Worm (Caenorhabditis elegans) whole organism, L1 larva: Measurements from ENCODE around the gene T28A8.5.
A peak's percentile ranks its signal among the peaks of the same experiment; 100 is the strongest.

Experiments
- C04F5.9 ChIP-seq: sonication (generic microtip); optimal IDR thresholded peaks from 2 replicates; lab custom pipeline; 2016; ENCODE audit warnings: missing genetic modification characterization, missing compliant biosample characterization
- C16A3.4 ChIP-seq: fragments of 150-350 bp; optimal IDR thresholded peaks from 2 replicates; lab custom pipeline; 2014; ENCODE audit warnings: missing biosample characterization, missing genetic modification characterization
- blmp-1 ChIP-seq: fragments of 150-350 bp; optimal IDR thresholded peaks from 2 replicates; lab custom pipeline; 2014; ENCODE audit warnings: missing biosample characterization, missing genetic modification characterization
- ceh-63 ChIP-seq: fragments of 200-800 bp; sonication (Bioruptor generic); optimal IDR thresholded peaks from 2 replicates; lab custom pipeline; 2018; ENCODE audit warnings: mild to moderate bottlenecking, missing genetic modification characterization, missing compliant biosample characterization
- ceh-82 ChIP-seq, 3 experiments: fragments of 150-350 bp in 1 of 3; sonication (generic microtip) in 2 of 3; optimal IDR thresholded peaks; 2 replicates each; lab custom pipeline; 2014 to 2017; ENCODE audit warnings: missing biosample characterization in 3 of 3, missing genetic modification characterization in 3 of 3
- ceh-90 ChIP-seq: sonication (generic microtip); optimal IDR thresholded peaks from 2 replicates; lab custom pipeline; 2016; ENCODE audit warnings: missing genetic modification characterization, missing compliant biosample characterization
- ces-1 ChIP-seq: fragments of 150-350 bp; optimal IDR thresholded peaks from 2 replicates; lab custom pipeline; 2014; ENCODE audit warnings: missing biosample characterization, missing genetic modification reagents, missing genetic modification characterization
- dpl-1 ChIP-seq, 3 experiments: fragments of 150-350 bp in 2 of 3; sonication (generic microtip) in 1 of 3; optimal IDR thresholded peaks; 2 replicates each; lab custom pipeline; 2014 to 2017; ENCODE audit warnings: missing biosample characterization in 3 of 3, missing genetic modification characterization in 3 of 3, missing genetic modification reagents in 3 of 3
- dsc-1 ChIP-seq: sonication (generic microtip); optimal IDR thresholded peaks from 2 replicates; lab custom pipeline; 2016; ENCODE audit warnings: mild to moderate bottlenecking, missing genetic modification characterization, missing compliant biosample characterization
- efl-1 ChIP-seq, 4 experiments: fragments of 150-350 bp; optimal IDR thresholded peaks in 3 of 4; peaks in 1 of 4; 1 replicate in 1 of 4; 2 replicates in 3 of 4; lab custom pipeline; 2014; ENCODE audit warnings: missing biosample characterization in 2 of 4, missing genetic modification characterization in 2 of 4, missing genetic modification reagents in 2 of 4
- efl-3 ChIP-seq: fragments of 200-800 bp; sonication (Bioruptor generic); optimal IDR thresholded peaks from 2 replicates; lab custom pipeline; 2018; ENCODE audit warnings: mild to moderate bottlenecking, missing genetic modification characterization, missing compliant biosample characterization
- egl-27 ChIP-seq, 2 experiments: fragments of 150-350 bp in 1 of 2; sonication (generic microtip); optimal IDR thresholded peaks; 3 replicates each; lab custom pipeline; 2017 to 2018; ENCODE audit warnings: missing biosample characterization in 2 of 2, missing genetic modification characterization in 2 of 2, missing genetic modification reagents in 2 of 2
- elt-3 ChIP-seq, 6 experiments: fragments of 150-350 bp in 1 of 6; sonication (generic microtip); optimal IDR thresholded peaks; 2 replicates each; lab custom pipeline; 2017 to 2018; ENCODE audit warnings: missing biosample characterization in 6 of 6, missing genetic modification characterization in 6 of 6, inconsistent platforms in 1 of 6
- ets-5 ChIP-seq: fragments of 200-800 bp; sonication (Bioruptor generic); IDR thresholded peaks from 2 replicates; pipeline ENCODE4 v1.3.6; 2022; ENCODE audit warnings: missing genetic modification characterization, missing compliant biosample characterization
- fkh-4 ChIP-seq: sonication (generic microtip); optimal IDR thresholded peaks from 2 replicates; lab custom pipeline; 2016; ENCODE audit warnings: missing compliant biosample characterization, missing genetic modification characterization, borderline replicate concordance
- fkh-8 ChIP-seq: sonication (generic microtip); optimal IDR thresholded peaks from 2 replicates; lab custom pipeline; 2016; ENCODE audit warnings: mild to moderate bottlenecking, missing genetic modification characterization, missing compliant biosample characterization
- hlh-4 ChIP-seq: sonication (generic microtip); optimal IDR thresholded peaks from 2 replicates; lab custom pipeline; 2016; ENCODE audit warnings: mild to moderate bottlenecking, missing genetic modification characterization, missing compliant biosample characterization
- hpl-2 ChIP-seq: fragments of 150-350 bp; optimal IDR thresholded peaks from 2 replicates; lab custom pipeline; 2014; ENCODE audit warnings: missing biosample characterization, missing genetic modification reagents, missing genetic modification characterization
- jun-1 ChIP-seq: fragments of 150-350 bp; optimal IDR thresholded peaks from 2 replicates; lab custom pipeline; 2014; ENCODE audit warnings: missing biosample characterization, missing genetic modification reagents, missing genetic modification characterization
- lin-14 ChIP-seq: fragments of 200-800 bp; sonication (Bioruptor generic); optimal IDR thresholded peaks from 2 replicates; lab custom pipeline; 2018; ENCODE audit warnings: mild to moderate bottlenecking, missing genetic modification characterization, moderate library complexity, missing compliant biosample characterization
- lin-35 ChIP-seq, 2 experiments: fragments of 150-350 bp; optimal IDR thresholded peaks; 2 replicates each; lab custom pipeline; 2014; ENCODE audit warnings: missing biosample characterization in 2 of 2, missing genetic modification characterization in 2 of 2, missing genetic modification reagents in 2 of 2
- lir-3 ChIP-seq: sonication (generic microtip); optimal IDR thresholded peaks from 2 replicates; lab custom pipeline; 2016; ENCODE audit warnings: mild to moderate bottlenecking, missing genetic modification characterization, moderate library complexity, missing compliant biosample characterization; ENCODE audit not compliant: poor library complexity
- lsy-2 ChIP-seq, 2 experiments: fragments of 150-350 bp; optimal IDR thresholded peaks; 2 replicates each; lab custom pipeline; 2014; ENCODE audit warnings: missing biosample characterization in 2 of 2, missing genetic modification characterization in 2 of 2
- mef-2 ChIP-seq: fragments of 150-350 bp; optimal IDR thresholded peaks from 2 replicates; lab custom pipeline; 2014; ENCODE audit warnings: missing biosample characterization, missing genetic modification characterization
- mep-1 ChIP-seq: fragments of 150-350 bp; optimal IDR thresholded peaks from 2 replicates; lab custom pipeline; 2014; ENCODE audit warnings: missing biosample characterization, missing genetic modification characterization
- nhr-20 ChIP-seq: sonication (generic microtip); optimal IDR thresholded peaks from 2 replicates; lab custom pipeline; 2016; ENCODE audit warnings: mild to moderate bottlenecking, missing genetic modification characterization, missing compliant biosample characterization
- nhr-237 ChIP-seq: fragments of 150-350 bp; optimal IDR thresholded peaks from 2 replicates; lab custom pipeline; 2014; ENCODE audit warnings: missing biosample characterization, missing genetic modification characterization
- nhr-28 ChIP-seq: fragments of 150-350 bp; optimal IDR thresholded peaks from 2 replicates; lab custom pipeline; 2014; ENCODE audit warnings: missing biosample characterization, missing genetic modification characterization
- nhr-47 ChIP-seq: sonication (generic microtip); optimal IDR thresholded peaks from 2 replicates; lab custom pipeline; 2016; ENCODE audit warnings: mild to moderate bottlenecking, missing genetic modification characterization, moderate library complexity, missing compliant biosample characterization
- nhr-71 ChIP-seq: sonication (generic microtip); optimal IDR thresholded peaks from 2 replicates; lab custom pipeline; 2016; ENCODE audit warnings: mild to moderate bottlenecking, missing genetic modification characterization, moderate library complexity, missing compliant biosample characterization
- nhr-76 ChIP-seq: sonication (generic microtip); optimal IDR thresholded peaks from 2 replicates; lab custom pipeline; 2017; ENCODE audit warnings: missing biosample characterization, missing genetic modification characterization
- nhr-77 ChIP-seq: fragments of 150-350 bp; optimal IDR thresholded peaks from 2 replicates; lab custom pipeline; 2014; ENCODE audit warnings: missing biosample characterization, missing genetic modification characterization
- nhr-84 ChIP-seq: sonication (generic microtip); optimal IDR thresholded peaks from 2 replicates; lab custom pipeline; 2017; ENCODE audit warnings: missing biosample characterization, missing genetic modification characterization
- nhr-85 ChIP-seq: sonication (generic microtip); peaks from one replicate; lab custom pipeline; 2016; ENCODE audit warnings: missing genetic modification characterization, inconsistent platforms, missing compliant biosample characterization
- pag-3 ChIP-seq: sonication (generic microtip); optimal IDR thresholded peaks from 2 replicates; lab custom pipeline; 2017; ENCODE audit warnings: missing genetic modification characterization, mild to moderate bottlenecking, missing compliant biosample characterization, antibody characterized with exemption, borderline replicate concordance; ENCODE audit not compliant: insufficient read depth
- pax-3 ChIP-seq: fragments of 200-800 bp; sonication (Bioruptor generic); optimal IDR thresholded peaks from 2 replicates; lab custom pipeline; 2018; ENCODE audit warnings: mild to moderate bottlenecking, missing genetic modification characterization, moderate library complexity, missing compliant biosample characterization
- pqm-1 ChIP-seq: sonication (generic microtip); optimal IDR thresholded peaks from 3 replicates; lab custom pipeline; 2017; ENCODE audit warnings: missing biosample characterization, missing genetic modification characterization
- rnt-1 ChIP-seq: sonication (generic microtip); optimal IDR thresholded peaks from 2 replicates; lab custom pipeline; 2016; ENCODE audit warnings: mild to moderate bottlenecking, missing genetic modification characterization, moderate library complexity, missing compliant biosample characterization
- skn-1 ChIP-seq: fragments of 150-350 bp; optimal IDR thresholded peaks from 2 replicates; lab custom pipeline; 2014; ENCODE audit warnings: missing biosample characterization, missing genetic modification characterization
- snu-23 ChIP-seq: sonication (generic microtip); optimal IDR thresholded peaks from 2 replicates; lab custom pipeline; 2016; ENCODE audit warnings: missing genetic modification characterization, missing compliant biosample characterization
- sox-4 ChIP-seq: sonication (generic microtip); optimal IDR thresholded peaks from 2 replicates; lab custom pipeline; 2016; ENCODE audit warnings: missing genetic modification characterization, missing compliant biosample characterization
- sup-37 ChIP-seq: fragments of 200-800 bp; sonication (Bioruptor generic); optimal IDR thresholded peaks from 2 replicates; lab custom pipeline; 2018; ENCODE audit warnings: mild to moderate bottlenecking, missing genetic modification characterization, missing compliant biosample characterization
- swsn-7 ChIP-seq: sonication (generic microtip); optimal IDR thresholded peaks from 2 replicates; lab custom pipeline; 2016; ENCODE audit warnings: missing genetic modification characterization, missing compliant biosample characterization
- tbx-2 ChIP-seq: sonication (generic microtip); optimal IDR thresholded peaks from 2 replicates; lab custom pipeline; 2016; ENCODE audit warnings: missing genetic modification characterization, missing compliant biosample characterization
- unc-30 ChIP-seq: sonication (generic microtip); optimal IDR thresholded peaks from 2 replicates; lab custom pipeline; 2017; ENCODE audit warnings: missing biosample characterization, missing genetic modification characterization
- vab-15 ChIP-seq: sonication (generic microtip); optimal IDR thresholded peaks from 2 replicates; lab custom pipeline; 2017; ENCODE audit warnings: missing genotype, mild to moderate bottlenecking, missing genetic modification characterization, missing compliant biosample characterization
- xbp-1 ChIP-seq: sonication (generic microtip); optimal IDR thresholded peaks from 2 replicates; lab custom pipeline; 2016; ENCODE audit warnings: missing genetic modification characterization, missing compliant biosample characterization
- zip-4 ChIP-seq: fragments of 200-800 bp; sonication (Bioruptor generic); optimal IDR thresholded peaks from 2 replicates; lab custom pipeline; 2018; ENCODE audit warnings: mild to moderate bottlenecking, missing genetic modification characterization, moderate library complexity, missing compliant biosample characterization
- ztf-11 ChIP-seq, 2 experiments: sonication (generic microtip); optimal IDR thresholded peaks; 2 replicates each; lab custom pipeline; 2016 to 2017; ENCODE audit warnings: missing genetic modification characterization in 2 of 2, missing biosample characterization in 1 of 2, missing compliant biosample characterization in 1 of 2
- ztf-4 ChIP-seq: fragments of 150-350 bp; optimal IDR thresholded peaks from 2 replicates; lab custom pipeline; 2014; ENCODE audit warnings: missing biosample characterization, missing genetic modification characterization

T28A8.5 gene

ce11 chrIII:13462965-13463783 is 38.3 kb upstream of the T28A8.5 start, which contains the start of gene ant-1.1 (continued):
- TF ChIP-seq egl-27 (tag; optimal IDR thresholded peaks at IDR 0.05; lab: Kevin White, UChicago) (peak in 1 of 2 experiments; percentile 32), sup-37 (GFP tag; lab: Kevin White, UChicago) (peak; percentile 87), fkh-4 (tag; lab: Kevin White, UChicago) (no peak), C16A3.4 (tag; lab: Kevin White, UChicago) (peak; percentile 94), nhr-77 (tag; lab: Kevin White, UChicago) (peak; percentile 94), fkh-8 (tag; lab: Kevin White, UChicago) (peak; percentile 98), nhr-20 (tag; lab: Kevin White, UChicago) (peak; percentile 95), lin-35 (GFP tag; optimal IDR thresholded peaks at IDR 0.05; lab: Kevin White, UChicago) (peak; percentile 98), ceh-90 (tag; lab: Kevin White, UChicago) (peak; percentile 38), ztf-4 (tag; lab: Kevin White, UChicago) (peak; percentile 85), hpl-2 (GFP tag; lab: Kevin White, UChicago) (peak; percentile 2), skn-1 (tag; lab: Kevin White, UChicago) (peak; percentile 94), efl-3 (GFP tag; lab: Kevin White, UChicago) (peak; percentile 16), snu-23 (GFP tag; lab: Kevin White, UChicago) (peak; percentile 97), lsy-2 (tag; optimal IDR thresholded peaks at IDR 0.05; lab: Kevin White, UChicago) (peak; percentile 99), tbx-2 (tag; lab: Kevin White, UChicago) (peak; percentile 96), lin-14 (peak; percentile 93), swsn-7 (tag; lab: Kevin White, UChicago) (peak; percentile 95), pag-3 (tag; lab: Kevin White, UChicago) (no peak), ztf-11 (tag; optimal IDR thresholded peaks at IDR 0.05; lab: Kevin White, UChicago) (peak in 1 of 2 experiments; percentile 87), efl-1 (optimal IDR thresholded peaks at IDR 0.05; lab: Kevin White, UChicago) (peak; percentile 90 to 99), efl-1 (GFP tag; optimal IDR thresholded peaks at IDR 0.05 in 1 of 2; lab: Kevin White, UChicago) (peak; percentile 98 to 100), blmp-1 (tag; lab: Kevin White, UChicago) (peak; percentile 44), hlh-4 (tag; lab: Kevin White, UChicago) (peak; percentile 37), sox-4 (tag; lab: Kevin White, UChicago) (peak; percentile 80), pqm-1 (tag; lab: Kevin White, UChicago) (no peak), nhr-76 (tag; lab: Kevin White, UChicago) (no peak), ces-1 (GFP tag; lab: Kevin White, UChicago) (no peak), mef-2 (tag; lab: Kevin White, UChicago) (peak; percentile 71), jun-1 (tag; lab: Kevin White, UChicago) (peak; percentile 94), nhr-84 (no peak), ets-5 (GFP tag; lab: Robert Waterston, UW) (no peak), vab-15 (tag; lab: Kevin White, UChicago) (peak; percentile 96), nhr-47 (tag; lab: Kevin White, UChicago) (peak; percentile 98), ceh-82 (tag; optimal IDR thresholded peaks at IDR 0.05; lab: Kevin White, UChicago) (peak; percentile 87 to 99 (median 95)), nhr-71 (tag; lab: Kevin White, UChicago) (peak; percentile 98), unc-30 (tag; lab: Kevin White, UChicago) (no peak), C04F5.9 (tag; lab: Kevin White, UChicago) (peak; percentile 70), ceh-63 (GFP tag; lab: Kevin White, UChicago) (no peak), lir-3 (tag; lab: Kevin White, UChicago) (peak; percentile 78), nhr-237 (peak; percentile 49), nhr-28 (tag; lab: Kevin White, UChicago) (no peak), rnt-1 (tag; lab: Kevin White, UChicago) (peak; percentile 96), dsc-1 (peak; percentile 96), nhr-85 (peak; percentile 96), xbp-1 (tag; lab: Kevin White, UChicago) (peak; percentile 95), dpl-1 (GFP tag; optimal IDR thresholded peaks at IDR 0.05; lab: Kevin White, UChicago) (peak; percentile 97 to 98 (median 97)), elt-3 (tag; optimal IDR thresholded peaks at IDR 0.05; lab: Kevin White, UChicago) (peak in 5 of 6 experiments; percentile 39 to 86 (median 60)), pax-3 (peak; percentile 96), zip-4 (GFP tag; lab: Kevin White, UChicago) (peak; percentile 87), mep-1 (tag; lab: Kevin White, UChicago) (peak; percentile 92)
